Fruit fly (Drosophila melanogaster) whole organism, embryonic: ENCODE measurements around the gene Mocs2B.

ENCODE experiments used
- Atf-2 ChIP-seq: fragments of 200-800 bp; sonication (Bioruptor generic); optimal IDR thresholded peaks from 2 replicates; lab custom pipeline; 2016; ENCODE audit warnings: missing biosample characterization, missing genetic modification characterization
- Bdp1 ChIP-seq: fragments of 200-800 bp; sonication (Bioruptor generic); optimal IDR thresholded peaks from 3 replicates; lab custom pipeline; 2016; ENCODE audit warnings: missing biosample characterization, missing genetic modification characterization
- CG11456 ChIP-seq: fragments of 200-800 bp; sonication (Bioruptor generic); IDR thresholded peaks from 3 replicates; pipeline ENCODE4 v1.3.6; 2022; ENCODE audit warnings: missing biosample characterization, missing genetic modification characterization
- CG12155 ChIP-seq: fragments of 200-800 bp; sonication (Bioruptor generic); optimal IDR thresholded peaks from 3 replicates; lab custom pipeline; 2016; ENCODE audit warnings: missing biosample characterization, missing genetic modification characterization
- CG13296 ChIP-seq: fragments of 200-800 bp; sonication (Bioruptor generic); optimal IDR thresholded peaks from 3 replicates; lab custom pipeline; 2018; ENCODE audit warnings: missing biosample characterization, mild to moderate bottlenecking, missing genetic modification characterization
- CG13775 ChIP-seq: fragments of 200-800 bp; sonication (Bioruptor generic); optimal IDR thresholded peaks from 3 replicates; lab custom pipeline; 2017; ENCODE audit warnings: missing biosample characterization, mild to moderate bottlenecking, missing genetic modification characterization
- CG18599 ChIP-seq: fragments of 200-800 bp; sonication (Bioruptor generic); optimal IDR thresholded peaks from 3 replicates; lab custom pipeline; 2017; ENCODE audit warnings: missing biosample characterization, missing genetic modification characterization, mild to moderate bottlenecking, moderate library complexity, missing genetic modification reagents
- CG2120 ChIP-seq: fragments of 200-800 bp; sonication (Bioruptor generic); optimal IDR thresholded peaks from 3 replicates; lab custom pipeline; 2016; ENCODE audit warnings: missing biosample characterization, missing genetic modification characterization
- CG32532 ChIP-seq: fragments of 200-800 bp; sonication (Bioruptor generic); IDR thresholded peaks from 2 replicates; pipeline ENCODE4 v1.3.6; 2022; ENCODE audit warnings: missing biosample characterization, missing genetic modification characterization
- CG3281 ChIP-seq: fragments of 200-800 bp; sonication (Bioruptor generic); optimal IDR thresholded peaks from 3 replicates; lab custom pipeline; 2017; ENCODE audit warnings: missing biosample characterization, mild to moderate bottlenecking, missing genetic modification characterization
- CG5953 ChIP-seq: fragments of 200-800 bp; sonication (Bioruptor generic); IDR thresholded peaks from 2 replicates; pipeline ENCODE4 v1.3.6; 2022; ENCODE audit warnings: missing biosample characterization, missing genetic modification characterization
- CG7556 ChIP-seq: fragments of 200-800 bp; sonication (Bioruptor generic); optimal IDR thresholded peaks from 2 replicates; lab custom pipeline; 2017; ENCODE audit warnings: missing biosample characterization, mild to moderate bottlenecking, missing genetic modification characterization
- CG8281 ChIP-seq: fragments of 200-800 bp; sonication (Bioruptor generic); optimal IDR thresholded peaks from 2 replicates; lab custom pipeline; 2018; ENCODE audit warnings: missing biosample characterization, mild to moderate bottlenecking, missing genetic modification characterization, moderate library complexity
- CG8290 ChIP-seq, 3 experiments: fragments of 200-800 bp; sonication (Bioruptor generic); optimal IDR thresholded peaks; 2 replicates each; lab custom pipeline; 2016 to 2019; ENCODE audit warnings: missing biosample characterization in 3 of 3, missing genetic modification characterization in 3 of 3, mild to moderate bottlenecking in 2 of 3, moderate library complexity in 1 of 3
- CTCF ChIP-seq: fragments of 200-800 bp; sonication (Bioruptor generic); optimal IDR thresholded peaks from 2 replicates; lab custom pipeline; 2017; ENCODE audit warnings: missing biosample characterization, mild to moderate bottlenecking, missing genetic modification characterization, moderate library complexity
- Deaf1 ChIP-seq: fragments of 200-800 bp; optimal IDR thresholded peaks from 3 replicates; lab custom pipeline; 2019; ENCODE audit warnings: missing biosample characterization, mild to moderate bottlenecking, missing genetic modification characterization, moderate library complexity
- Drgx ChIP-seq: fragments of 200-800 bp; sonication (Bioruptor generic); IDR thresholded peaks from 2 replicates; pipeline ENCODE4 v1.3.6; 2022; ENCODE audit warnings: missing biosample characterization, missing genetic modification characterization
- ERR ChIP-seq: fragments of 200-800 bp; sonication (Bioruptor generic); optimal IDR thresholded peaks from 2 replicates; lab custom pipeline; 2016; ENCODE audit warnings: missing biosample characterization, missing genetic modification characterization
- Ets65A ChIP-seq: fragments of 200-800 bp; sonication (Bioruptor generic); peaks from one replicate; lab custom pipeline; 2016; ENCODE audit warnings: missing biosample characterization, missing genetic modification characterization
- Gug ChIP-seq: fragments of 200-800 bp; sonication (Bioruptor generic); IDR thresholded peaks from 4 replicates; pipeline ENCODE4 v1.3.6; 2022; ENCODE audit warnings: missing biosample characterization, missing genetic modification characterization
- Hmr ChIP-seq: fragments of 200-800 bp; sonication (Bioruptor generic); optimal IDR thresholded peaks from 3 replicates; lab custom pipeline; 2017; ENCODE audit warnings: mild to moderate bottlenecking, missing biosample characterization, missing genetic modification reagents, missing genetic modification characterization
- Hmx ChIP-seq: fragments of 200-800 bp; sonication (Bioruptor generic); optimal IDR thresholded peaks from 2 replicates; lab custom pipeline; 2016; ENCODE audit warnings: missing biosample characterization, missing genetic modification characterization
- Hr39 ChIP-seq: fragments of >200 bp; optimal IDR thresholded peaks from 2 replicates; lab custom pipeline; 2017
- MESR4 ChIP-seq: fragments of 200-800 bp; sonication (Bioruptor generic); optimal IDR thresholded peaks from 2 replicates; lab custom pipeline; 2018; ENCODE audit warnings: missing biosample characterization, mild to moderate bottlenecking, missing genetic modification characterization, moderate library complexity
- Mad ChIP-seq: fragments of 200-800 bp; sonication (Bioruptor generic); optimal IDR thresholded peaks from 2 replicates; lab custom pipeline; 2016; ENCODE audit warnings: missing biosample characterization, missing genetic modification characterization
- Max ChIP-seq: fragments of 200-800 bp; sonication (Bioruptor generic); optimal IDR thresholded peaks from 2 replicates; lab custom pipeline; 2016; ENCODE audit warnings: missing biosample characterization, mild to moderate bottlenecking, missing genetic modification characterization
- Med ChIP-seq: fragments of 200-800 bp; sonication (Bioruptor generic); peaks from one replicate; lab custom pipeline; 2016; ENCODE audit warnings: missing biosample characterization, missing genetic modification characterization, mild to moderate bottlenecking, inconsistent platforms, moderate library complexity
- Neu2 ChIP-seq: fragments of 200-800 bp; sonication (Bioruptor generic); optimal IDR thresholded peaks from 3 replicates; lab custom pipeline; 2016; ENCODE audit warnings: missing biosample characterization, missing genetic modification characterization, borderline replicate concordance
- Nf-YA ChIP-seq: fragments of 200-800 bp; sonication (Bioruptor generic); IDR thresholded peaks from 2 replicates; pipeline ENCODE4 v1.3.6; 2022; ENCODE audit warnings: missing biosample characterization, missing genetic modification characterization
- Nf-YC ChIP-seq: fragments of 200-800 bp; optimal IDR thresholded peaks from 3 replicates; lab custom pipeline; 2019; ENCODE audit warnings: missing biosample characterization, mild to moderate bottlenecking, missing genetic modification characterization, moderate library complexity
- Ravus ChIP-seq: fragments of 200-800 bp; sonication (Bioruptor generic); IDR thresholded peaks from 2 replicates; pipeline ENCODE4 v1.3.6; 2022; ENCODE audit warnings: missing biosample characterization, missing genetic modification characterization
- Taf1 ChIP-seq: fragments of 200-800 bp; sonication (Bioruptor generic); IDR thresholded peaks from 2 replicates; pipeline ENCODE4 v1.3.6; 2022; ENCODE audit warnings: missing biosample characterization, missing genetic modification characterization
- Vsx1 ChIP-seq: fragments of 200-800 bp; sonication (Bioruptor generic); optimal IDR thresholded peaks from 2 replicates; lab custom pipeline; 2017; ENCODE audit warnings: missing biosample characterization, mild to moderate bottlenecking, missing genetic modification characterization, missing genetic modification reagents
- ara ChIP-seq: fragments of 200-800 bp; sonication (Bioruptor generic); IDR thresholded peaks from 2 replicates; pipeline ENCODE4 v1.3.6; 2022; ENCODE audit warnings: missing biosample characterization, missing genetic modification characterization
- disco-r ChIP-seq: fragments of 200-800 bp; sonication (Bioruptor generic); optimal IDR thresholded peaks from 2 replicates; lab custom pipeline; 2016; ENCODE audit warnings: missing biosample characterization, missing genetic modification characterization
- dmrt99B ChIP-seq: fragments of 200-800 bp; sonication (Bioruptor generic); optimal IDR thresholded peaks from 2 replicates; lab custom pipeline; 2018; ENCODE audit warnings: missing biosample characterization, mild to moderate bottlenecking, missing genetic modification characterization, moderate library complexity
- lab ChIP-seq: fragments of 200-800 bp; sonication (Bioruptor generic); optimal IDR thresholded peaks from 3 replicates; lab custom pipeline; 2017; ENCODE audit warnings: missing biosample characterization, missing genetic modification characterization, mild to moderate bottlenecking, moderate library complexity, missing genetic modification reagents
- luna ChIP-seq: fragments of 200-800 bp; sonication (Bioruptor generic); optimal IDR thresholded peaks from 2 replicates; lab custom pipeline; 2016; ENCODE audit warnings: missing biosample characterization, missing genetic modification characterization
- nom ChIP-seq: fragments of 200-800 bp; sonication (Bioruptor generic); optimal IDR thresholded peaks from 2 replicates; lab custom pipeline; 2017; ENCODE audit warnings: missing biosample characterization, missing genetic modification characterization, mild to moderate bottlenecking, moderate library complexity, missing genetic modification reagents
- pan ChIP-seq, 4 experiments: fragments of >200 bp in 3 of 4; fragments of 200-800 bp in 1 of 4; sonication (Bioruptor generic) in 1 of 4; optimal IDR thresholded peaks in 3 of 4; IDR thresholded peaks in 1 of 4; 2 replicates each; pipeline versions ENCODE4 v1.3.6 to Lab custom; 2017 to 2022; ENCODE audit warnings: missing biosample characterization in 2 of 4, missing genetic modification characterization in 2 of 4, mixed read lengths in 1 of 4
- ro ChIP-seq: fragments of 200-800 bp; sonication (Bioruptor generic); IDR thresholded peaks from 2 replicates; pipeline ENCODE4 v1.3.6; 2022; ENCODE audit warnings: missing biosample characterization, missing genetic modification characterization
- sc ChIP-seq, 3 experiments: fragments of >200 bp in 2 of 3; fragments of 200-800 bp in 1 of 3; sonication (Bioruptor generic) in 1 of 3; optimal IDR thresholded peaks; 2 replicates in 2 of 3; 3 replicates in 1 of 3; lab custom pipeline; 2017; ENCODE audit warnings: mild to moderate bottlenecking in 1 of 3, missing biosample characterization in 1 of 3, missing genetic modification characterization in 1 of 3, missing genetic modification reagents in 1 of 3
- slbo ChIP-seq: fragments of 200-800 bp; sonication (Bioruptor generic); IDR thresholded peaks from 2 replicates; pipeline ENCODE4 v1.3.6; 2022; ENCODE audit warnings: missing biosample characterization, missing genetic modification characterization
- sna ChIP-seq: fragments of 200-800 bp; sonication (Bioruptor generic); IDR thresholded peaks from 2 replicates; pipeline ENCODE4 v1.3.6; 2022; ENCODE audit warnings: missing biosample characterization, missing genetic modification characterization; ENCODE audit not compliant: partially characterized antibody
- tin ChIP-seq: fragments of 200-800 bp; sonication (Bioruptor generic); optimal IDR thresholded peaks from 3 replicates; lab custom pipeline; 2016; ENCODE audit warnings: missing biosample characterization, missing genetic modification characterization
- trem ChIP-seq: fragments of 200-800 bp; optimal IDR thresholded peaks from 3 replicates; lab custom pipeline; 2019; ENCODE audit warnings: missing biosample characterization, mild to moderate bottlenecking, missing genetic modification characterization, moderate library complexity
- trh ChIP-seq: fragments of 200-800 bp; sonication (Bioruptor generic); optimal IDR thresholded peaks from 2 replicates; lab custom pipeline; 2016; ENCODE audit warnings: missing biosample characterization, missing genetic modification characterization
- tup ChIP-seq: fragments of 200-800 bp; sonication (Bioruptor generic); optimal IDR thresholded peaks from 2 replicates; lab custom pipeline; 2016; ENCODE audit warnings: missing biosample characterization, mild to moderate bottlenecking, missing genetic modification characterization, moderate library complexity
- wek ChIP-seq: fragments of 200-800 bp; sonication (Bioruptor generic); optimal IDR thresholded peaks from 3 replicates; lab custom pipeline; 2018; ENCODE audit warnings: missing biosample characterization, mild to moderate bottlenecking, missing genetic modification characterization, moderate library complexity

Mocs2B gene

dm6 chr3R:25166788-25167187 is 39.6 kb upstream of the Mocs2B start (continued):
- no peak for TF ChIP-seq tup (GFP tag; lab: Kevin White, UChicago)
- no peak for TF ChIP-seq Nf-YC
- TF ChIP-seq CG13296 (GFP tag; lab: Kevin White, UChicago), result no peak
- TF ChIP-seq CTCF (GFP tag; lab: Kevin White, UChicago), result no peak
- TF ChIP-seq Nf-YA (GFP tag; lab: Robert Waterston, UW), result no peak

dm6 chr3R:25161520-25161919 is 34.4 kb upstream of the Mocs2B start:
- TF ChIP-seq slbo (peak; percentile 12; the same call in 1 of the 2 replicates), sc (optimal IDR thresholded peaks at IDR 0.05; lab: Kevin White, UChicago) (no peak), sc (GFP tag; optimal IDR thresholded peaks at IDR 0.05; lab: Kevin White, UChicago) (no peak), CG8290 (GFP tag; optimal IDR thresholded peaks at IDR 0.05; lab: Kevin White, UChicago) (no peak), CG8290 (tag; optimal IDR thresholded peaks at IDR 0.05; lab: Kevin White, UChicago) (peak in 1 of 2 experiments; percentile 6), lab (GFP tag; lab: Kevin White, UChicago) (peak; percentile 35), CG5953 (GFP tag; lab: Robert Waterston, UW) (no peak), Hmx (no peak), trh (GFP tag; lab: Kevin White, UChicago) (no peak), CG12155 (GFP tag; lab: Kevin White, UChicago) (no peak), CG3281 (GFP tag; lab: Kevin White, UChicago) (no peak), Max (GFP tag; lab: Kevin White, UChicago) (no peak), Ravus (GFP tag; lab: Robert Waterston, UW) (no peak), Hmr (GFP tag; lab: Kevin White, UChicago) (peak; percentile 3), Vsx1 (GFP tag; lab: Kevin White, UChicago) (no peak), Bdp1 (GFP tag; lab: Kevin White, UChicago) (no peak), CG18599 (GFP tag; lab: Kevin White, UChicago) (peak; percentile 59), pan (optimal IDR thresholded peaks at IDR 0.05; lab: Kevin White, UChicago) (no peak), pan (GFP tag; optimal IDR thresholded peaks at IDR 0.05 in 1 of 2, IDR thresholded peaks at IDR 0.05 in 1 of 2) (no peak), Ets65A (GFP tag; lab: Kevin White, UChicago) (peak; percentile 64), Drgx (no peak), Hr39 (lab: Kevin White, UChicago) (no peak), Gug (GFP tag; lab: Robert Waterston, UW) (no peak), sna (GFP tag; lab: Robert Waterston, UW) (no peak), CG2120 (GFP tag; lab: Kevin White, UChicago) (peak; percentile 9), CG8281 (tag; lab: Kevin White, UChicago) (no peak), CG32532 (GFP tag; lab: Robert Waterston, UW) (peak; percentile 20; the same call in 1 of the 2 replicates), Deaf1 (tag; lab: Kevin White, UChicago) (peak; percentile 66), trem (no peak), MESR4 (GFP tag; lab: Kevin White, UChicago) (no peak), ara (GFP tag; lab: Robert Waterston, UW) (no peak), Med (GFP tag; lab: Kevin White, UChicago) (peak; percentile 8), wek (no peak), ERR (GFP tag; lab: Kevin White, UChicago) (no peak)
- TF ChIP-seq, all 482 proteins: peak for 10

- TF ChIP-seq luna (no peak), ro (no peak), Neu2 (GFP tag; lab: Kevin White, UChicago) (no peak), dmrt99B (tag; lab: Kevin White, UChicago) (peak; percentile 52), CG13296 (GFP tag; lab: Kevin White, UChicago) (peak; percentile 55), nom (GFP tag; lab: Kevin White, UChicago) (no peak), disco-r (no peak), CG7556 (GFP tag; lab: Kevin White, UChicago) (peak; percentile 58), CG11456 (GFP tag; lab: Robert Waterston, UW) (no peak), Atf-2 (GFP tag; lab: Kevin White, UChicago) (no peak), Taf1 (GFP tag; lab: Robert Waterston, UW) (no peak), tin (GFP tag; lab: Kevin White, UChicago) (no peak), CG13775 (GFP tag; lab: Kevin White, UChicago) (no peak), Mad (GFP tag; lab: Kevin White, UChicago) (no peak), Nf-YC (peak; percentile 29)
Observed at dm6 chr3R:25152342-25152741, 25.2 kb upstream of the Mocs2B start.
